Worm (Caenorhabditis elegans) whole organism, young adult: ENCODE measurements around the gene F02E11.3.

Experiments
- F37B4.10 ChIP-seq: fragments of 200-800 bp; sonication (Bioruptor generic); IDR thresholded peaks from 2 replicates; pipeline ENCODE4 v1.3.6; 2022; ENCODE audit warnings: missing genetic modification characterization, missing compliant biosample characterization
- F55B11.4 ChIP-seq: sonication (generic microtip); optimal IDR thresholded peaks from 2 replicates; lab custom pipeline; 2016; ENCODE audit warnings: missing compliant biosample characterization, missing genetic modification characterization, borderline replicate concordance; ENCODE audit not compliant: insufficient read depth
- ceh-40 ChIP-seq: fragments of 200-800 bp; sonication (Bioruptor generic); IDR thresholded peaks from 2 replicates; pipeline ENCODE4 v1.3.6; 2022; ENCODE audit warnings: missing genetic modification characterization, missing compliant biosample characterization
- dpl-1 ChIP-seq: fragments of 150-350 bp; optimal IDR thresholded peaks from 2 replicates; lab custom pipeline; 2014; ENCODE audit warnings: missing biosample characterization, missing genetic modification reagents, missing genetic modification characterization
- egl-18 ChIP-seq: fragments of 200-800 bp; sonication (Bioruptor generic); IDR thresholded peaks from 2 replicates; pipeline ENCODE4 v1.3.6; 2022; ENCODE audit warnings: missing genetic modification reagents, missing genetic modification characterization, missing compliant biosample characterization
- fkh-3 ChIP-seq: sonication (generic microtip); optimal IDR thresholded peaks from 2 replicates; lab custom pipeline; 2016; ENCODE audit warnings: mild to moderate bottlenecking, missing genetic modification characterization, missing compliant biosample characterization
- hsf-1 ChIP-seq: fragments of 200-800 bp; sonication (Bioruptor generic); IDR thresholded peaks from 2 replicates; pipeline ENCODE4 v1.3.6; 2022; ENCODE audit warnings: missing genetic modification reagents, missing genetic modification characterization, missing compliant biosample characterization
- lag-1 ChIP-seq: fragments of 200-800 bp; sonication (Bioruptor generic); IDR thresholded peaks from 2 replicates; pipeline ENCODE4 v1.3.6; 2022; ENCODE audit warnings: missing genetic modification reagents, missing genetic modification characterization, missing compliant biosample characterization
- nfya-2 ChIP-seq: fragments of 200-800 bp; sonication (Bioruptor generic); IDR thresholded peaks from 2 replicates; pipeline ENCODE4 v1.3.6; 2022; ENCODE audit warnings: missing genetic modification reagents, missing genetic modification characterization, missing compliant biosample characterization
- nfyb-1 ChIP-seq: fragments of 200-800 bp; sonication (Bioruptor generic); IDR thresholded peaks from 2 replicates; pipeline ENCODE4 v1.3.6; 2022; ENCODE audit warnings: missing genetic modification reagents, missing genetic modification characterization, missing compliant biosample characterization
- tbx-9 ChIP-seq: sonication (generic microtip); optimal IDR thresholded peaks from 2 replicates; lab custom pipeline; 2016; ENCODE audit warnings: borderline replicate concordance, missing genetic modification characterization, inconsistent platforms, missing compliant biosample characterization
- ztf-3 ChIP-seq: fragments of 200-800 bp; sonication (Bioruptor generic); optimal IDR thresholded peaks from 2 replicates; lab custom pipeline; 2018; ENCODE audit warnings: mild to moderate bottlenecking, missing genetic modification characterization, missing compliant biosample characterization

ce11 chrII:3323179-3323578 is 48.4 kb upstream of the F02E11.3 start, which contains the start of gene Y46D2A.2:
- TF ChIP-seq nfyb-1 (no peak), ceh-40 (GFP tag; lab: Robert Waterston, UW) (no peak), nfya-2 (GFP tag; lab: Robert Waterston, UW) (no peak), tbx-9 (no peak), lag-1 (GFP tag; lab: Robert Waterston, UW) (no peak), egl-18 (GFP tag; lab: Robert Waterston, UW) (no peak), fkh-3 (tag; lab: Kevin White, UChicago) (no peak), F55B11.4 (tag; lab: Kevin White, UChicago) (no peak), F37B4.10 (GFP tag; lab: Robert Waterston, UW) (no peak), hsf-1 (GFP tag; lab: Robert Waterston, UW) (no peak), dpl-1 (GFP tag; lab: Kevin White, UChicago) (no peak), ztf-3 (GFP tag; lab: Kevin White, UChicago) (no peak)
